Fruit fly (Drosophila melanogaster): ENCODE measurements around the gene GIIIspla2.

- TF ChIP-seq CG13204 (GFP tag; optimal IDR thresholded peaks at IDR 0.05): no peak
- no peak for TF ChIP-seq CG14655 (GFP tag; optimal IDR thresholded peaks at IDR 0.05)
- TF ChIP-seq CG9948 (tag; optimal IDR thresholded peaks at IDR 0.05): no peak
- TF ChIP-seq CG12605 (GFP tag; IDR thresholded peaks at IDR 0.05): no peak
- no peak for TF ChIP-seq gl (tag; optimal IDR thresholded peaks at IDR 0.05)
- TF ChIP-seq CG4496 (GFP tag; IDR thresholded peaks at IDR 0.05): no peak
- no peak for TF ChIP-seq Snoo (tag; optimal IDR thresholded peaks at IDR 0.05)
- no peak for TF ChIP-seq CG34367 (tag; optimal IDR thresholded peaks at IDR 0.05)
- no peak for TF ChIP-seq EcR (GFP tag; optimal IDR thresholded peaks at IDR 0.05)
- no peak for TF ChIP-seq CG8301 (tag; optimal IDR thresholded peaks at IDR 0.05)
- TF ChIP-seq CG8159 (tag; optimal IDR thresholded peaks at IDR 0.05): no peak
- TF ChIP-seq rn (GFP tag; IDR thresholded peaks at IDR 0.05): no peak
- no peak for TF ChIP-seq Ets98B (GFP tag; IDR thresholded peaks at IDR 0.05)
These were observed 36.5 kb upstream of the GIIIspla2 start, which contains the start of gene CG2260 for dm6 chrX:8120939-8121338.
